Worm (Caenorhabditis elegans) whole organism, L3 larva: ENCODE measurements around the gene Y47D3A.34.

Source experiments
- ZK546.5 ChIP-seq: sonication (generic microtip); optimal IDR thresholded peaks from 2 replicates; lab custom pipeline; 2017; ENCODE audit warnings: missing biosample characterization, missing genetic modification characterization
- aly-2 ChIP-seq: fragments of 150-350 bp; optimal IDR thresholded peaks from 2 replicates; lab custom pipeline; 2014; ENCODE audit warnings: missing biosample characterization, missing genetic modification characterization
- ama-1 ChIP-seq: fragments of 150-350 bp; optimal IDR thresholded peaks from 2 replicates; lab custom pipeline; 2018
- ceh-16 ChIP-seq: sonication (generic microtip); optimal IDR thresholded peaks from 2 replicates; lab custom pipeline; 2017; ENCODE audit warnings: missing biosample characterization, missing genetic modification characterization
- ceh-28 ChIP-seq: fragments of 150-350 bp; optimal IDR thresholded peaks from 2 replicates; lab custom pipeline; 2014; ENCODE audit warnings: missing biosample characterization, missing genetic modification reagents, missing genetic modification characterization
- ceh-82 ChIP-seq: fragments of 150-350 bp; optimal IDR thresholded peaks from 2 replicates; lab custom pipeline; 2014; ENCODE audit warnings: missing biosample characterization, missing genetic modification characterization
- ceh-9 ChIP-seq: sonication (generic microtip); optimal IDR thresholded peaks from 2 replicates; lab custom pipeline; 2018; ENCODE audit warnings: missing biosample characterization, missing genetic modification characterization
- egl-27 ChIP-seq: sonication (generic microtip); optimal IDR thresholded peaks from 4 replicates; lab custom pipeline; 2017; ENCODE audit warnings: missing biosample characterization, missing genetic modification reagents, missing genetic modification characterization
- egl-5 ChIP-seq: fragments of 150-350 bp; optimal IDR thresholded peaks from 2 replicates; lab custom pipeline; 2017; ENCODE audit warnings: missing biosample characterization, missing genetic modification reagents, missing genetic modification characterization, inconsistent platforms
- elt-1 ChIP-seq: fragments of 150-350 bp; optimal IDR thresholded peaks from 2 replicates; lab custom pipeline; 2014; ENCODE audit warnings: missing biosample characterization, missing genetic modification characterization
- elt-2 ChIP-seq: sonication (generic microtip); optimal IDR thresholded peaks from 2 replicates; lab custom pipeline; 2016; ENCODE audit warnings: missing genetic modification reagents, mild to moderate bottlenecking, missing genetic modification characterization, missing compliant biosample characterization
- elt-3 ChIP-seq, 3 experiments: fragments of 150-350 bp in 1 of 3; sonication (generic microtip) in 2 of 3; optimal IDR thresholded peaks; 2 replicates in 2 of 3; 4 replicates in 1 of 3; lab custom pipeline; 2014 to 2017; ENCODE audit warnings: missing biosample characterization in 3 of 3, missing genetic modification characterization in 3 of 3
- fkh-10 ChIP-seq: sonication (generic microtip); optimal IDR thresholded peaks from 2 replicates; lab custom pipeline; 2017; ENCODE audit warnings: missing biosample characterization, missing genetic modification reagents, missing genetic modification characterization
- fkh-2 ChIP-seq: fragments of 150-350 bp; optimal IDR thresholded peaks from 2 replicates; lab custom pipeline; 2014; ENCODE audit warnings: missing biosample characterization, missing genetic modification reagents, missing genetic modification characterization
- hmg-11 ChIP-seq: sonication (generic microtip); optimal IDR thresholded peaks from 2 replicates; lab custom pipeline; 2016; ENCODE audit warnings: missing genetic modification characterization, missing compliant biosample characterization
- jun-1 ChIP-seq: fragments of 150-350 bp; optimal IDR thresholded peaks from 2 replicates; lab custom pipeline; 2014; ENCODE audit warnings: missing biosample characterization, missing genetic modification reagents, missing genetic modification characterization
- lin-15B ChIP-seq: fragments of 150-350 bp; optimal IDR thresholded peaks from 2 replicates; lab custom pipeline; 2014; ENCODE audit warnings: missing biosample characterization, missing genetic modification characterization
- lin-39 ChIP-seq: fragments of 150-350 bp; optimal IDR thresholded peaks from 2 replicates; lab custom pipeline; 2018; ENCODE audit warnings: missing biosample characterization, missing genetic modification reagents, missing genetic modification characterization
- lsy-12 ChIP-seq: sonication (generic microtip); optimal IDR thresholded peaks from 2 replicates; lab custom pipeline; 2016; ENCODE audit warnings: mild to moderate bottlenecking, missing genetic modification characterization, missing compliant biosample characterization
- nfya-1 ChIP-seq: sonication (generic microtip); optimal IDR thresholded peaks from 2 replicates; lab custom pipeline; 2017; ENCODE audit warnings: missing genetic modification characterization, mild to moderate bottlenecking, missing compliant biosample characterization, antibody characterized with exemption, moderate library complexity; ENCODE audit not compliant: insufficient read depth
- nhr-11 ChIP-seq: fragments of 150-350 bp; optimal IDR thresholded peaks from 2 replicates; lab custom pipeline; 2014; ENCODE audit warnings: missing biosample characterization, missing genetic modification characterization
- nhr-23 ChIP-seq: fragments of 150-350 bp; optimal IDR thresholded peaks from 2 replicates; lab custom pipeline; 2014; ENCODE audit warnings: missing biosample characterization, missing genetic modification reagents, missing genetic modification characterization
- nhr-237 ChIP-seq: fragments of 150-350 bp; optimal IDR thresholded peaks from 2 replicates; lab custom pipeline; 2014; ENCODE audit warnings: missing biosample characterization, missing genetic modification characterization
- nhr-25 ChIP-seq: sonication (generic microtip); optimal IDR thresholded peaks from 2 replicates; lab custom pipeline; 2017; ENCODE audit warnings: missing biosample characterization, missing genetic modification characterization
- nhr-28 ChIP-seq: fragments of 150-350 bp; optimal IDR thresholded peaks from 2 replicates; lab custom pipeline; 2014; ENCODE audit warnings: missing biosample characterization, missing genetic modification characterization
- nhr-43 ChIP-seq: sonication (generic microtip); optimal IDR thresholded peaks from 2 replicates; lab custom pipeline; 2016; ENCODE audit warnings: mild to moderate bottlenecking, missing genetic modification characterization, missing compliant biosample characterization; ENCODE audit not compliant: poor library complexity, severe bottlenecking
- nhr-67 ChIP-seq: fragments of 150-350 bp; optimal IDR thresholded peaks from 2 replicates; lab custom pipeline; 2014; ENCODE audit warnings: missing biosample characterization, missing genetic modification characterization
- nhr-76 ChIP-seq: fragments of 150-350 bp; sonication (generic microtip); optimal IDR thresholded peaks from 5 replicates; lab custom pipeline; 2014; ENCODE audit warnings: missing biosample characterization, missing genetic modification characterization
- nhr-77 ChIP-seq: fragments of 150-350 bp; optimal IDR thresholded peaks from 2 replicates; lab custom pipeline; 2014; ENCODE audit warnings: missing biosample characterization, missing genetic modification characterization
- pha-4 ChIP-seq: fragments of 150-350 bp; optimal IDR thresholded peaks from 2 replicates; lab custom pipeline; 2014; ENCODE audit warnings: missing biosample characterization, missing genetic modification reagents, missing genetic modification characterization
- pqm-1 ChIP-seq: fragments of 150-350 bp; optimal IDR thresholded peaks from 2 replicates; lab custom pipeline; 2017; ENCODE audit warnings: missing biosample characterization, missing genetic modification characterization, inconsistent platforms
- skn-1 ChIP-seq: fragments of 150-350 bp; optimal IDR thresholded peaks from 2 replicates; lab custom pipeline; 2014; ENCODE audit warnings: missing biosample characterization, missing genetic modification characterization
- snpc-4 ChIP-seq: fragments of 150-350 bp; optimal IDR thresholded peaks from 2 replicates; lab custom pipeline; 2014; ENCODE audit warnings: missing biosample characterization, missing genetic modification characterization
- tbx-2 ChIP-seq: sonication (generic microtip); optimal IDR thresholded peaks from 2 replicates; lab custom pipeline; 2016; ENCODE audit warnings: mild to moderate bottlenecking, missing genetic modification characterization, missing compliant biosample characterization
- unc-62 ChIP-seq: fragments of 150-350 bp; sonication (generic microtip); optimal IDR thresholded peaks from 4 replicates; lab custom pipeline; 2014; ENCODE audit warnings: missing biosample characterization, missing genetic modification reagents, missing genetic modification characterization
- ztf-11 ChIP-seq: fragments of 150-350 bp; optimal IDR thresholded peaks from 2 replicates; lab custom pipeline; 2014; ENCODE audit warnings: missing biosample characterization, missing genetic modification characterization
- ztf-4 ChIP-seq: fragments of 150-350 bp; optimal IDR thresholded peaks from 2 replicates; lab custom pipeline; 2014; ENCODE audit warnings: missing biosample characterization, missing genetic modification characterization

Y47D3A.34 gene

DNA sequence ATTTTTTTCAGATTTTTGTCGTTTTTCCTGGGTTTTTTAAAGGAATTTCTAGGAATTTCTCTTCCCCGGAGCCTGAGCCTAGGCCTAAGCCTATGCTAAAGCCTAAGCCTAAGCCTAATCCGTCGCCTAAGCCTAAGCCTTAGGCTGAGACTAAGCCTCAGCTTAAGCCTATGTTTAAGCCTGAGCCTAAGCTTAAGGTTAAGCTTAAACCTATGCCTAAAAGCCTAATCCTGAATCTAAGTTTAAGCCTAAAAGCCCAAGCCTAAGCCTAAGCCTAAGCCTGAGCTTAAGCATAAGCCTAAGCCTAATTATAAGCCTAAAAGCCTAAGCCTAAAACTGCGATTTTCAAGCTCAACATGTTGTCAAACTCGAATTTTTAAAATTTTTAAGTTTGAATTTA lies 40.5 kb downstream of the Y47D3A.34 start:
- TF ChIP-seq ztf-4 (no peak), jun-1 (tag; lab: Kevin White, UChicago) (no peak), lin-39 (tag; lab: Kevin White, UChicago) (no peak), nhr-237 (no peak), skn-1 (tag; lab: Kevin White, UChicago) (no peak), pqm-1 (tag; lab: Kevin White, UChicago) (no peak), ceh-9 (tag; lab: Kevin White, UChicago) (no peak), nhr-76 (tag; lab: Kevin White, UChicago) (no peak), egl-5 (tag; lab: Kevin White, UChicago) (no peak), ama-1 (no peak), nhr-67 (no peak), ceh-82 (tag; lab: Kevin White, UChicago) (no peak), ceh-28 (tag; lab: Kevin White, UChicago) (no peak), ZK546.5 (no peak), nhr-23 (tag; lab: Kevin White, UChicago) (no peak), aly-2 (tag; lab: Kevin White, UChicago) (no peak), elt-1 (no peak), hmg-11 (tag; lab: Kevin White, UChicago) (no peak), nfya-1 (tag; lab: Kevin White, UChicago) (no peak)
- TF ChIP-seq, all 47 proteins: peak for 0

ce11 chrIII:11193251-11193650 lies 41.4 kb downstream of the Y47D3A.34 start:
- no peak for TF ChIP-seq unc-62 (GFP tag; lab: Kevin White, UChicago)
- TF ChIP-seq lin-15B = no peak
- peak; percentile 75 for TF ChIP-seq elt-2 (tag; lab: Kevin White, UChicago)
- no peak for TF ChIP-seq ztf-4
- no peak for TF ChIP-seq nhr-11 (tag; lab: Kevin White, UChicago)

DNA sequence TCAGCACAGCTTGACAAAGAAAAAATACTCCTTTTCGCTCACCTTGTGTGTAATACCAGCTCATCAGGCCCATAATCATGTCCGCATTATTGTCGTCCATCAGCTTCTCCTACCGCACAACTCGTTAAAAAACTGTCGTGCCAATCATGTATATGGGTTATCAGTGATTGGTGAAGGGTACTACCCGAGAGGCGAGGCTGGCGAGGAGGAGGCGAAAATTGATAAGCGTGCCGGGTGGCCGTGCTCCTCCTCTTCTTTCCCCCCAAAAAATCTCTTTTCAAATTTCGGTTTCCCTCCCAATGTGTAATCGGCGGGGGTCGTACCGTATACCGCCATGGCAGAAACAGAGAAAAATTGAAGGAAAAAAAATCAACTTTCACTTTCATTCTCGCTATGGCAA lies 46.5 kb downstream of the Y47D3A.34 start:
- TF ChIP-seq elt-2 (tag; lab: Kevin White, UChicago) = peak; percentile 72
- TF ChIP-seq ztf-11 (tag; lab: Kevin White, UChicago) = no peak
- peak; percentile 38 for TF ChIP-seq pqm-1 (tag; lab: Kevin White, UChicago)
- no peak for TF ChIP-seq lin-15B
- peak; percentile 42 for TF ChIP-seq nfya-1 (tag; lab: Kevin White, UChicago)
- no peak for TF ChIP-seq fkh-2 (tag; lab: Kevin White, UChicago)
- TF ChIP-seq, all 47 proteins: peak for 3

ce11 chrIII:11185483-11186115 lies 49.1 kb downstream of the Y47D3A.34 start:
- no peak for TF ChIP-seq ceh-82 (tag; lab: Kevin White, UChicago)
- no peak for TF ChIP-seq nhr-43
- no peak for TF ChIP-seq nhr-76 (tag; lab: Kevin White, UChicago)
- no peak for TF ChIP-seq ceh-9 (tag; lab: Kevin White, UChicago)
- TF ChIP-seq egl-27 = peak; percentile 15
- no peak for TF ChIP-seq elt-3 (tag; optimal IDR thresholded peaks at IDR 0.05; lab: Kevin White, UChicago)
- TF ChIP-seq skn-1 (tag; lab: Kevin White, UChicago) = peak; percentile 39
- TF ChIP-seq elt-2 (tag; lab: Kevin White, UChicago) = peak; percentile 74
- TF ChIP-seq unc-62 (GFP tag; lab: Kevin White, UChicago) = no peak
- no peak for TF ChIP-seq nhr-28 (tag; lab: Kevin White, UChicago)
- TF ChIP-seq lin-39 (tag; lab: Kevin White, UChicago) = peak; percentile 83
- TF ChIP-seq ceh-28 (tag; lab: Kevin White, UChicago) = no peak
- TF ChIP-seq fkh-2 (tag; lab: Kevin White, UChicago) = no peak
- TF ChIP-seq pha-4 (tag; lab: Kevin White, UChicago) = peak; percentile 15
- peak; percentile 21 for TF ChIP-seq jun-1 (tag; lab: Kevin White, UChicago)
- peak; percentile 54 for TF ChIP-seq hmg-11 (tag; lab: Kevin White, UChicago)
- peak; percentile 10 for TF ChIP-seq snpc-4
- no peak for TF ChIP-seq lsy-12 (tag; lab: Kevin White, UChicago)
- TF ChIP-seq lin-15B = peak; percentile 52
- TF ChIP-seq fkh-10 = peak; percentile 73
- no peak for TF ChIP-seq nhr-67
- peak; percentile 78 for TF ChIP-seq nfya-1 (tag; lab: Kevin White, UChicago)
- TF ChIP-seq ceh-16 = no peak
- no peak for TF ChIP-seq nhr-77 (tag; lab: Kevin White, UChicago)
- no peak for TF ChIP-seq nhr-25 (tag; lab: Kevin White, UChicago)
- TF ChIP-seq nhr-237 = no peak
- peak; percentile 22 for TF ChIP-seq tbx-2 (tag; lab: Kevin White, UChicago)
